Worm (Caenorhabditis elegans): Measurements from ENCODE around the gene sre-16.

- TF ChIP-seq nhr-12 (tag; optimal IDR thresholded peaks at IDR 0.05): no peak
- no peak for TF ChIP-seq nhr-25 (tag; optimal IDR thresholded peaks at IDR 0.05)
- no peak for TF ChIP-seq egl-27 (tag; optimal IDR thresholded peaks at IDR 0.05)
- TF ChIP-seq ama-1 (optimal IDR thresholded peaks at IDR 0.05): no peak
Observed at ce11 chrIV:12229679-12230078, 6.2 kb downstream of the sre-16 start, which contains the start of gene sre-18.
